Worm (Caenorhabditis elegans): ENCODE measurements around the gene gtl-2.
"Not testable (repeated sequence)": the region's sequence is repeated elsewhere in the genome, so short reads cannot be mapped to it uniquely, and the experiment has no call there.

Gene gtl-2

ce11 chrIV:11261535-11261934, 11.7 kb upstream of the gtl-2 start, which contains the start of gene F54D1.1:
TSS of gene F54D1.1 (plus strand) at chrIV:11261835.
- TF ChIP-seq ets-7 (tag; optimal IDR thresholded peaks at IDR 0.05) = no peak
- TF ChIP-seq scrt-1 (GFP tag; IDR thresholded peaks at IDR 0.05) = no peak
- TF ChIP-seq hnd-1 (tag; optimal IDR thresholded peaks at IDR 0.05) = no peak
- TF ChIP-seq hmg-4 (GFP tag; optimal IDR thresholded peaks at IDR 0.05) = no peak

DNA sequence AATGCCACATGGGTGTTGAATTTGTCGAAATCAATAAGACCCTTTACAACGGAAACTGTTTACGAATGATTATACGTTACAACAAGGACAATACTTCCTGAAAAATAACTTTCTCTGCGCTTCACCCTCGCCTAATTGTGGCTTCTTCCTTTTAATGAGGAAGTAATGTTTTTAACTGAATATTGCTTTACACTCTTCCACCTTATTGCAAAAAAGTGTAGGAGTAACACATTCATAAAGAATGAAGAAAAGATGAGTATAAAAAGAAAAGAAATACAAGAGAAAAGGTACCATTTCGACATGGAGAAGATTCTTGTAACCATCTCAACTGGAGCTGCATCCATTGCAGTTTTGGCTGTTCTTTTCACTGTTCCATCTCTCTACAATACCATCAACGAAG, 10.2 kb upstream of the gtl-2 start, which contains the start of gene col-126:
Gene col-126 (plus strand): TSS at position 301 of the 400 bp plus-strand sequence.
- not testable (repeated sequence) for TF ChIP-seq flt-1 (GFP tag; IDR thresholded peaks at IDR 0.05); F13C5.2 (tag; optimal IDR thresholded peaks at IDR 0.05); tbx-37 (GFP tag; conservative IDR thresholded peaks at IDR 0.05)

ce11 chrIV:11266090-11266489, 7.2 kb upstream of the gtl-2 start, which contains the start of gene col-127:
TSS of gene col-127 (minus strand) at chrIV:11266190.
- TF ChIP-seq aly-1 (tag; optimal IDR thresholded peaks at IDR 0.05) = no peak
- no peak for TF ChIP-seq B0310.2 (tag; optimal IDR thresholded peaks at IDR 0.05)
- no peak for TF ChIP-seq pes-1 (GFP tag; IDR thresholded peaks at IDR 0.05)
- TF ChIP-seq hmbx-1 (tag; optimal IDR thresholded peaks at IDR 0.05) = no peak
- TF ChIP-seq hnd-1 (tag; optimal IDR thresholded peaks at IDR 0.05) = no peak
- no peak for TF ChIP-seq ama-1 (optimal IDR thresholded peaks at IDR 0.05)

ce11 chrIV:11269483-11269882, 3.8 kb upstream of the gtl-2 start:
- TF ChIP-seq flt-1 (GFP tag; IDR thresholded peaks at IDR 0.05) (no peak), scrt-1 (GFP tag; IDR thresholded peaks at IDR 0.05) (no peak), pes-1 (GFP tag; IDR thresholded peaks at IDR 0.05) (no peak), ceh-13 (GFP tag; optimal IDR thresholded peaks at IDR 0.05) (no peak)

ce11 chrIV:11271262-11271661, 2.0 kb upstream of the gtl-2 start, which contains the start of gene nhr-7:
TSS of gene nhr-7 (minus strand) at chrIV:11271362.
- TF ChIP-seq tbx-11 (GFP tag; IDR thresholded peaks at IDR 0.05) = no peak
- TF ChIP-seq ceh-36 (tag; optimal IDR thresholded peaks at IDR 0.05) = no peak
- no peak for TF ChIP-seq F13C5.2 (tag; optimal IDR thresholded peaks at IDR 0.05)
- TF ChIP-seq B0310.2 (tag; optimal IDR thresholded peaks at IDR 0.05) = no peak
- no peak for TF ChIP-seq ama-1 (optimal IDR thresholded peaks at IDR 0.05)
- TF ChIP-seq sea-1 (GFP tag; conservative IDR thresholded peaks at IDR 0.05) = no peak
- TF ChIP-seq tra-4 (tag; optimal IDR thresholded peaks at IDR 0.05) = no peak
- TF ChIP-seq hnd-1 (tag; optimal IDR thresholded peaks at IDR 0.05) = no peak
- TF ChIP-seq ceh-13 (GFP tag; optimal IDR thresholded peaks at IDR 0.05) = no peak
- TF ChIP-seq scrt-1 (GFP tag; IDR thresholded peaks at IDR 0.05) = no peak
- no peak for TF ChIP-seq hmbx-1 (tag; optimal IDR thresholded peaks at IDR 0.05)
- no peak for TF ChIP-seq pes-1 (GFP tag; IDR thresholded peaks at IDR 0.05)
- TF ChIP-seq tbx-37 (GFP tag; conservative IDR thresholded peaks at IDR 0.05) = no peak
- no peak for TF ChIP-seq aly-1 (tag; optimal IDR thresholded peaks at IDR 0.05)
- no peak for TF ChIP-seq ets-7 (tag; optimal IDR thresholded peaks at IDR 0.05)
- TF ChIP-seq hmg-4 (GFP tag; optimal IDR thresholded peaks at IDR 0.05) = no peak
- no peak for TF ChIP-seq flt-1 (GFP tag; IDR thresholded peaks at IDR 0.05)

ce11 chrIV:11276026-11276425, 2.8 kb downstream of the gtl-2 start:
- no peak for TF ChIP-seq hmbx-1 (tag; optimal IDR thresholded peaks at IDR 0.05)
- no peak for TF ChIP-seq sea-1 (GFP tag; conservative IDR thresholded peaks at IDR 0.05)
- TF ChIP-seq ama-1 (optimal IDR thresholded peaks at IDR 0.05) = no peak
- no peak for TF ChIP-seq pes-1 (GFP tag; IDR thresholded peaks at IDR 0.05)
- no peak for TF ChIP-seq ets-7 (tag; optimal IDR thresholded peaks at IDR 0.05)
- no peak for TF ChIP-seq F13C5.2 (tag; optimal IDR thresholded peaks at IDR 0.05)
- TF ChIP-seq ceh-36 (tag; optimal IDR thresholded peaks at IDR 0.05) = no peak
- TF ChIP-seq scrt-1 (GFP tag; IDR thresholded peaks at IDR 0.05) = no peak
- no peak for TF ChIP-seq hmg-4 (GFP tag; optimal IDR thresholded peaks at IDR 0.05)
- no peak for TF ChIP-seq ceh-13 (GFP tag; optimal IDR thresholded peaks at IDR 0.05)
- TF ChIP-seq B0310.2 (tag; optimal IDR thresholded peaks at IDR 0.05) = no peak
- no peak for TF ChIP-seq aly-1 (tag; optimal IDR thresholded peaks at IDR 0.05)
- no peak for TF ChIP-seq tbx-37 (GFP tag; conservative IDR thresholded peaks at IDR 0.05)
- no peak for TF ChIP-seq flt-1 (GFP tag; IDR thresholded peaks at IDR 0.05)
- TF ChIP-seq tra-4 (tag; optimal IDR thresholded peaks at IDR 0.05) = no peak
- no peak for TF ChIP-seq hnd-1 (tag; optimal IDR thresholded peaks at IDR 0.05)
- TF ChIP-seq tbx-11 (GFP tag; IDR thresholded peaks at IDR 0.05) = no peak

DNA sequence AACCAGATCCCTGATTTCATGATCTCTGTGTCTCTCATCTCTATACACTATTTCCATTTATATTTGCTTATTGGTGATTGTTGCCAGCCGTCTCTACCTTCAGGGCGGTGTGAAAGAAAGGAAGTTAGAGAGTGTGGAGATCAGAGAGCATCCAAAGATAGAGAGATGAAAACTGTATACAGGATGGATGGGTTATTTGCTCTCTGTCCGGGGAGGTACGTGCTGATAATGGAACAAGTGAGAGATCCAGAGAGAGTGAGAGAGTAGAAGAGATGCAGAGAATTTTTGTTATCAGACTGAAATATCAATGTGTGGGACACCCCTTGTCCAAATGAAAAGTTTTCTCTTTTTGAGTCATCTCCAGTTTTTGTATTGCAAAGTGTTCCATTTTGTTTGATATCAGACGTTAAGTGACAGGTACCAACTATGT, 10.9 kb downstream of the gtl-2 start:
- no peak for TF ChIP-seq tbx-37 (GFP tag; conservative IDR thresholded peaks at IDR 0.05)
- no peak for TF ChIP-seq ceh-13 (GFP tag; optimal IDR thresholded peaks at IDR 0.05)
- TF ChIP-seq hmbx-1 (tag; optimal IDR thresholded peaks at IDR 0.05) = no peak
- no peak for TF ChIP-seq aly-1 (tag; optimal IDR thresholded peaks at IDR 0.05)
- TF ChIP-seq flt-1 (GFP tag; IDR thresholded peaks at IDR 0.05) = no peak
- TF ChIP-seq ceh-36 (tag; optimal IDR thresholded peaks at IDR 0.05) = no peak
- no peak for TF ChIP-seq hmg-4 (GFP tag; optimal IDR thresholded peaks at IDR 0.05)

DNA sequence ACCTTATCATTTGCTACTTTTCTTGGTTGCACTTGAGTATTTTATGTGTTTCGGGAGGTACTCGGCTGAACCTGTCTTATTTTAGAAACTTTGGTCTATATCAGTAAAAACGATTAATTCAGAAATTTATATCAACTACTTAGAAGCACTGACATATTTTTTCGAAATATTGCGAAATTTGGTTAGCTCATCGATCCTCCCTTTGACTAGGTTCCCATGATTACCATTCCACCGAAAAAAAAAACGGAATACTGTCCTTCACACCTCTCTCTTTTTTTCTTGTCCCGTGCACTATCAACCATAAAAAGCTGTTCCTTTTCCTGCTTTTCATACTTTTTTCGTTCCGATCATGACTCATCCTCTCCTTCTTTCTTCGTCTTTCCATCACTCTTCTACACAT, 12.0 kb downstream of the gtl-2 start:
- TF ChIP-seq ama-1 (optimal IDR thresholded peaks at IDR 0.05) (no peak), ceh-36 (tag; optimal IDR thresholded peaks at IDR 0.05) (no peak), tbx-11 (GFP tag; IDR thresholded peaks at IDR 0.05) (no peak), tbx-37 (GFP tag; conservative IDR thresholded peaks at IDR 0.05) (no peak), tra-4 (tag; optimal IDR thresholded peaks at IDR 0.05) (no peak), flt-1 (GFP tag; IDR thresholded peaks at IDR 0.05) (no peak), ceh-13 (GFP tag; optimal IDR thresholded peaks at IDR 0.05) (no peak), F13C5.2 (tag; optimal IDR thresholded peaks at IDR 0.05) (no peak), B0310.2 (tag; optimal IDR thresholded peaks at IDR 0.05) (no peak), ets-7 (tag; optimal IDR thresholded peaks at IDR 0.05) (no peak), sea-1 (GFP tag; conservative IDR thresholded peaks at IDR 0.05) (no peak), aly-1 (tag; optimal IDR thresholded peaks at IDR 0.05) (no peak), hmbx-1 (tag; optimal IDR thresholded peaks at IDR 0.05) (no peak), hnd-1 (tag; optimal IDR thresholded peaks at IDR 0.05) (no peak), pes-1 (GFP tag; IDR thresholded peaks at IDR 0.05) (no peak), scrt-1 (GFP tag; IDR thresholded peaks at IDR 0.05) (no peak)

All from whole organism, early embryonic.